Fruit fly (Drosophila melanogaster): ENCODE measurements around the gene GCC88.
A peak's percentile ranks its signal among the peaks of the same experiment; 100 is the strongest.

Gene GCC88

DNA sequence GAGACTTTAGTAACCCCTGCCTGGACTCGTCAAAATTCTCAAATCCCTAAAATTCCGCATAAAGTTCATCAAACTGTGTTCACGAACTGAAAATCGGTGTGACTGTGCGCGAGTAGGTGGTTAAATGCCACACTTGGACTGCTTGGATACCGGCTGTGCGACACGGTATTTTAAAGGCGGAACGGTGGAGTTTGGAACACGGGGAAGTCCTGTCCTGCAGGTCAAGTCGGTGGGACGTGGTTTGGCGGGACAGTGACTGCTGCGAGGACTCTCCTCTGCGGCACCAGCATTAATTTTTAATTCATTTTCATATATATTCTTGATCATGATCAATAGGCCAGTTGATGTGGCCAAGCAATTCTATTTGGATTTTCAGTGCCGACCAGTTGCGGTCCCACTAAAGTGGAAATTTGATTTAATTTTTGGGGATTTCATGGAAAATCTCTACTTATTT, 4.5 kb upstream of the GCC88 start, which contains the start of the genes Arfip and CG17721:
Gene Arfip (minus strand): TSS at position 96 of the 454 bp plus-strand sequence.
Gene CG17721 (plus strand): TSS at position 223 of the 454 bp plus-strand sequence.
- no peak for TF ChIP-seq noc (tag; optimal IDR thresholded peaks at IDR 0.05)

DNA sequence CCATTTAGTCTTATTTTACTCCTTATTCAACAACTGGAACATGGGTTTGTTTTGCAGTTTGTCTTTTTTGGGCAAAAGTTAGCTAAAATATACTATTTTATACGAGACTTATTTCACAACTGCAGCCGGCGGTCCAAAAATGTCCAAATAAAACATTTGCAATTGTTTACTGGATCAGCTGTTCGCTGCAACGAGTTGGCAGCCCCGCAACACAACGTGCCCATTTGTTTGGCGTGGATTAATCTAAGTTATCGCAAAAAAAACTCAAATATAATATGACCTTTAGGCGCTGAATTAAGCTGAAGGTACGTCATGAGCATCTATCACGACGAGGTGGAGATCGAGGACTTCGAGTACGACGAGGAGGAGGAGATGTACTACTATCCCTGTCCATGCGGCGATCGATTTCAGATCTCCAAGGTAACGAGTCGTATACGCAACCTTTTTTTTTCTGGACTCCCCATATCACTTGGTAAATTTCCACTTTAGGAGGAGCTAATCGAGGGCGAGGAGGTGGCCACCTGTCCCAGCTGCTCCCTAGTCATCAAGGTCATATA, 1.4 kb upstream of the GCC88 start, which contains the start of the genes CG17187 and Dph3:
Gene CG17187 (minus strand): TSS at position 175 of the 557 bp plus-strand sequence.
Gene Dph3 (plus strand): TSS at position 208 of the 557 bp plus-strand sequence.
- TF ChIP-seq noc (tag; optimal IDR thresholded peaks at IDR 0.05) = no peak

DNA sequence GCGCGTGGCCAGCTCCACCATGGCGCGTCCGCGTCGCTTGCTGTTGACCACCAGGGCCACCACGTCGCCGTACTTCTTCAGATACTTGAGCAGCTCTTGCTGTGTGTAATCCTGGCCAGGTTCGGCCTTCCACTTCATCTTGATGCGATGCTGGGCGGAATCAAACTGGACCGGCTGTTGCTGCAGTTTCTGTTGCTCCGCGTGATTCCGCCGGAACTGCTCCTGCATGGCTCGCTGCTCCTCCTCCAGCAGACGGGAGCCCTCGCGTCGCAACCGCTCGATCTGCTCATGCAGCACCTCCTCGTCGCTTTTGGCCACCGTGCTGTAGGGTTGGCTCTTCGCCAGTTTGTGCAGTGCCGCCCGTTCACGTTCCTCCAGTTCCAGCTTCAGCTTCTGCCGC, 637 bp upstream of the GCC88 start:
- TF ChIP-seq noc (tag; optimal IDR thresholded peaks at IDR 0.05) = no peak

DNA sequence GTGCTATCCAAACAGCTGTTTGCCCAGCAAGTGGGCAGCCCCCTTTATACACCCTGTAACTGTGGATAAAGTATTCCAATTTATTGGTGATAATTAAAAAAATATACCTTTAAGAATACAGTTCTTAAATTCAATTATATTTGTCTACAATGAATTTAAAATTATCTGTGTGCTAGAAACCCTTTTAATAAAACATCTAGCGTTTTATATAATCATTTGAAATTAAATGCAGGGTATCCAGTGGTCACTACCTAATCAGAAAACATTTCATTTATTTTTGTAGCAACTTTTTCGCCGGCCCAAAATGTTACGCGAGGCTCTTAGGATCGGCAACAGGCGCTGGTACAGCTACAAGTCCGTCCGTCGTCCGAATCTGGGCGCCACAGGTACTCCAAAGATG, 3.9 kb downstream of the GCC88 start, which contains the start of gene CG17726:
Gene CG17726 (plus strand): TSS at position 267 of the 400 bp plus-strand sequence.
- TF ChIP-seq noc (tag; optimal IDR thresholded peaks at IDR 0.05) = peak; percentile 95

DNA sequence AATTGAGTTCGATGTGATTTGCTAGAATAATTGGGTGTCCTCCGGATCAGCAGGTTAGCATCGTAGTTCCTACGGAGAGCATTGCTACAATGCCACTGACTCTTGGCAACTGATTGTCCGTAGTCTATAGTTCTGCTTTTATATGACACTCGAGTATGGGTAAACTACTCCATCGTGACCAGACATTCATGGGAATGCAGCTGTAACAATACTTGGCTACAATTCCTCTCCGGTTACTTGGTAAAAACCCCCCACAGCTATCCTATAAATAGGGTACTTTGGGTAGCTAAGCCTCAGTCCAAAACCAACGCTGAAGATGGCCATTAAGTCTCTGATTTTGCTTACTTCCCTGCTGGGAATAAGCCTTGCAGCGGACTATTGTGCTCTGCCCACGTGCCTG, 5.2 kb downstream of the GCC88 start, which contains the start of gene scpr-C:
Gene scpr-C (plus strand): TSS at position 301 of the 400 bp plus-strand sequence.
- TF ChIP-seq noc (tag; optimal IDR thresholded peaks at IDR 0.05) = no peak

DNA sequence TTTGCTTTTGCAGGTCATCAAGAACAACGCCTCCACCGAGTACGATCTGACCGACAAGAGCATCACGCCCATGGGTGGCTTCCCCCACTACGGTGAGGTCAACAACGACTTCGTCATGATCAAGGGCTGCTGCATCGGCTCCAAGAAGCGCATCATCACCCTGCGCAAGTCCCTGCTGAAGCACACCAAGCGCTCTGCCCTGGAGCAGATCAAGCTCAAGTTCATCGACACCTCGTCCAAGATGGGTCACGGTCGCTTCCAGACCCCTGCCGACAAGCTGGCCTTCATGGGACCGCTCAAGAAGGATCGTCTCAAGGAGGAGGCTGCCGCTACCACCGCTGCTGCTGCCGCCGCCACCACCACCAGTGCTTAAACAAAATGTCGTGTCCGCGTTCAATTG, 5.9 kb downstream of the GCC88 start:
- TF ChIP-seq noc (tag; optimal IDR thresholded peaks at IDR 0.05) = no peak

DNA sequence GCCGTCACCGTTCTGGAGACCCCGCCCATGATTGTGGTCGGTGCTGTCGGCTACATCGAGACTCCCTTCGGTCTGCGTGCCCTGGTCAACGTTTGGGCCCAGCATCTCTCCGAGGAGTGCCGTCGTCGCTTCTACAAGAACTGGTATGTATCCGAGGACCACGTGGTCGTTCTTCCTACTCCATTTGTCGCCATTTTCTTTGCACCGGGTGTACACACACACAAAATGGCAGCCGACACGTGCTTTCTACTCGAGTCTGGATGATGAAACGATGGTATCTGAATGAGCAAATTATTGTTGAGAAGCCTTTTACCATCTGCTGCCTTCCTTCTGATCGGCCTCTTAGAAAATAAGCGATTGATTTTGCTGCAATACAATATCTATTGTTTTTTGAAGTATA, 7.8 kb downstream of the GCC88 start:
- TF ChIP-seq noc (tag; optimal IDR thresholded peaks at IDR 0.05) = no peak

DNA sequence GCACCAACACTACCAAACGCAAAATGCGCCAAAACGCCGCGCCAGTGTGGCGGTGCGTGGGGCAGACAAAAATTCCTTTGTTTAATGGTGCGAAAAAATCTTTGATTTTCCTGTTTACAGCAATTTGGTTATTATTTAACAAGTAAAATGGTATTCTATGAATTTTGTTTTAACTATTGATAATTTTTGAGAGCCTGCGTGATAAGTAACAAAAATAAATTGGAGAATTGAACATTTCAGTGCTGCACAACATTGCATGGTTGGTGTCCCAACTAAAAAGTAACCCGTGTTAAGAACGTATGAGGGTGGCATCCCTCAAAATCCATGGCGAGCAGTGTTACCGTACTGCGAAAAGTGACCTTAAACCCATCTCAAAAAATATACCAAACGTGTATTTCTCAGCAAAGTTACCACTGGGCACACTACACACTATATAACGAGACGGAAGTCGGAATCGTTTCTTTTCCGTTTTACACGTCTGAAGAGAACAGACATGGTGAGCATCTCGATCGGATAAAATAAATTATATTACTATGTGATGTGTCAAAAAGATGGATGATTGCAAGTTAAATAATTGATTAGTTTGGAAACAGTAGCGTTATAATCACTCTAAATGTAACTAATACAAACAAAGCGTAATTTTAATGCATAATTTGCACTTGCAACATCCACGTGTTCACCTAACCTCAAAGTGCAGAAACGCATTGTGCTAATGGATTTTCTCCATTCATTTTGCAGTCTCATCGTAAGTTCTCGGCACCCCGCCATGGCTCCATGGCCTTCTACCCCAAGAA, 8.8 kb downstream of the GCC88 start, which contains the start of the genes CG6693 and RpL3:
Gene CG6693 (minus strand): TSS at position 203 of the 794 bp plus-strand sequence.
Gene RpL3 (plus strand): TSS at position 458 of the 794 bp plus-strand sequence.
- TF ChIP-seq noc (tag; optimal IDR thresholded peaks at IDR 0.05) = peak; percentile 55

DNA sequence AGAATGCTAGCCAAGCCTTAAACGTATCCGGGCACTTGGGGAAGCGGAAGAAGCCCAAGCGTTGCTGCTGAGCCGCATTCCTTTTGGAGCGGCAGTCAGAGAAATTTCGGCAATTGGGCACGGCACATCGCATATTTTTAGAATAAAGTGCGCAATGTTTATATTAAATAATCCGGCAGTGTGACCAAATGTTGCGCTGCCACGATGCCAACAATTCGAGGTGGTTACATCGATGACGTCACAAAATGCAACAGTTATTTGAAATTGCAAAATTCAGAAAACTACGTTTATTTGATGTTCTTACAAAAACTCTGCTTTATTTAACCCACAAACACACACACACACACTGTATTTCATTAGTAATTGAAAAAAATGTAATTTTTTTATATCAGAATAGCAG, 10.5 kb downstream of the GCC88 start, which contains the start of gene CG6689:
Gene CG6689 (minus strand): TSS at position 182 of the 400 bp plus-strand sequence.
- no peak for TF ChIP-seq noc (tag; optimal IDR thresholded peaks at IDR 0.05)

DNA sequence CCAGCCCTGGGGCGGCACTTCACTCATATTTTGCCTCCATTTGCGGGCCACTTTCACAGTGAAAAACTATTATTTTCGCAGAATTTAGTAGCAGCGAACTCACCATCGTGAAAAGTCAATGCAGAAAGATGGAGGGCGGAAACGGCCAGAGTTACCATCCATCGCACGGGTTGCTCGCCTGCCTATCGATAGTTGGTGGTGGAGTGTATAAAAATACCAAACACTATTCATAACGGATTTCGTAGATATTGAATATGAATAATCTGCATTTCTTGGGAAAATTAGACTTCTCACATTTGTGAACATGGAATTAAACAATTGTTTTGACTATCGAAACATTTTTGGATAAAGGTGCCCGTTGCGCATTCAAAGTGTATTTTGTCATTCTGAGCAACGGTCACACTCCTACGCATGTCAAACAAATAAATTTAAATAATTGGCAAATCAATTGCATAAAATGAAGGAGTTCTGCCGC, 14.2 kb downstream of the GCC88 start, which contains the start of the genes RpS25 and CG4820:
Gene RpS25 (minus strand): TSS at position 132 of the 475 bp plus-strand sequence.
Gene CG4820 (plus strand): TSS at position 380 of the 475 bp plus-strand sequence.
- peak; percentile 69 for TF ChIP-seq noc (tag; optimal IDR thresholded peaks at IDR 0.05)

DNA sequence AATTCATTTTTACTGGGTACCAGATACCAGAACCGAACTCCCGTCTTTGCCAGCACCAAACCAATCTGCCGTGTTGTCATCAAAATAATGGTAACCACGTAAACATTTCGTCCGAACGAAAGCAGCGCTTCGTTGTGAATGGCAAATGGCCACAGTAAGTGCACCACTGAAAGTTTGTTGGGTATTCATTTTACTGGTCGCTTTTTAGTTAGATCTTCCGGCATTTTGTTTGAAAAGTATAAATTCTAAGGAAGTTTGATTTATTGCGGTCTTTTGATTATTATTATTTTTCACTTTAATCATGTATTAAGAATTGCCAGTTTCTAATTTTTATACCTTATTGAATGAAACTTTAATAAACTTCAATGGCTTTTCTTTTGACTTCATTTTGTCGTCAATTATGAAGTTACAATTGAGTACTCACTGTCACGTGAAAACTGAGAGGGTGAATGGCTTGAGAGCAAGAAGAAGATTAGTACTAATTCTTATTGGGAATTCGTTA, 15.9 kb downstream of the GCC88 start, which contains the start of gene ZnT86D:
Gene ZnT86D (minus strand): TSS at position 91 of the 502 bp plus-strand sequence.
- TF ChIP-seq noc (tag; optimal IDR thresholded peaks at IDR 0.05) = peak; percentile 85

DNA sequence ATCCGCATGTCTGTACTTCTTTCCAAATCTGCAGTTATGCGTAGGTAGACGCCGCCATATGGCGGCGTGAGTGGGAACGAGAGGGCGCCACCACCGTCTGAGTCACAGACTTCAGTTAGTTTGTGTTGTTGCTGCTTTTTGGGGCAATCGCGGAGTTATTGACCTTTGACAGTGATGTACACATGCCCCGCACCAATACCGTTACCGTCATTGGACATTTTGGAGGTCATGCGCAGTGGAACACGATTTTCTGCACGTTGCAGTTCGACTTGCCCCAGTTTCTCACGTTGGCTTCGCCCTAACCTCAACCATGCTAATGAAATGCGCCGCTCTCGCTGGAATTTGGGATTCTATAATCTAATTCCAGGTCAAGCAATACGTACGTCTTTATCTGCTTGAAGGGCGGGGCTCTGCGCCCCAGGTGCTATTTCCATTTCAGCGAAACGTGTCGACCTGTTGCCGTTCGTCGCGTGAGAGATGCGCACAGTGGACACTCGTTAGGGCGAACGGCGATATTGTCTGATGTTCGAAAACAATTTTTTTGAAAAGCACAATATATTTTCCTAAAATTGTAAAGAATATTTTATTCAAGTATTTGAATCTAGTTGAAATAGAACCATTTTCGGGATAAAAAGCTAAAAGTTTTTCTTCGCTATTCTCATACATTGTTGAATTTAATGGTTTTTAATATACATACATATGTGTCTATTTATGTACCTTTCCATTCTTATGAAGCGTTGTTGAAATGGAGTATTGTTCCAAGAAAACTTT, 18.9 kb downstream of the GCC88 start:
- peak; percentile 68 for TF ChIP-seq noc (tag; optimal IDR thresholded peaks at IDR 0.05)

DNA sequence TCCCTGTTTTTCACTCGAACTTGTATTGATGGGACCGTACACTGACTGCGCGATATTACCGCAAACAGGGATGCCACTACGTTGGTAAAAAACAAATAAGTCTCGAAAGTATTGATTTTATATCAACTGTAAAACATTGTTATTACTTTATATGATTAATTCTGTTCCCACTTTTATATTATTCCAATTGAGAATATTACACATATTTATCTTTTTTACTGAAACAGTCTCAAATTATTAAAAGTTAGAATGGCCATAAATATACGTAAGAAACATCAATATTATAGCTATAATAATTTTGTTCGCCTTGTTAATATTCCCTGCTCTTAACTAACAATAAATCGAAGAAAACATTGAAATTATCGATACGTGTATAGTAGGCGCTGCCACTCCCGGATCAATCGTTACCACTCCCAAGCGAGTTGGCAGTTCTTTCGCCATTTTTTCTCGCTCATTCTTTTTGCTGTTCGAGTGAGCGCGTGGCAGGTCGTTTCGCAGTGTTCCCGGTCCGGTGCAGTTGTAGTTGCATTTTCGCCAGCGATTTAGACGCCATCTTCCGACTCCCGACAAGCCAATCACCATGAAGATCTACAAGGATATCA, 20.5 kb downstream of the GCC88 start, which contains the start of the genes SdhC and Tctp:
Gene SdhC (minus strand): TSS at position 49 of the 602 bp plus-strand sequence.
Gene Tctp (plus strand): TSS at position 447 of the 602 bp plus-strand sequence.
- TF ChIP-seq noc (tag; optimal IDR thresholded peaks at IDR 0.05) = peak; percentile 63

DNA sequence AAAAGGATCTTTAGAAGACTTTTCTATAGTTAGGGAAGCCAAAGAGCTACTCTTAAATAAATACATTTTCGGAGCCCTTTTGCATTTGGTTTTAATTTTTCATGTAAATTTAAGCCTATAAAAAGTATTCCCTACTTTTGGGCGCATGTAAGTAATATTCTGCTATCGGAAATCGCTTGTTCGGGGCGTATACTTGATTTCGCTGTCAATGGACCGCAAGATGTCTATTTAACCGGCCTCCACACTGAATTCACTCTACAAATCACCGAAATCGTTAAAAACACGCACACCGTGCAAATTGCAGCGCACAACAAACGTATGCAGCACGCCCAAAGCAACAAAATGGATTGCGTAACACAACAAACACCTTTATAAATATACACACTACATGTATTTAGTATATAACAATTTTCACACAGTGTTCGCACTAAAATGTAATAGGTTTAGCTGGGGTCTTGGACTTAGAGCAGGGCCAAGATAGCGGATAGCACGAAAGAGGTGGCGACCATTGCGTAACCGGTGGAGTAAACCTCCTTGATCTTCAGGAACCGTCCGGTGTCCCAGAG, 21.6 kb downstream of the GCC88 start:
- TF ChIP-seq noc (tag; optimal IDR thresholded peaks at IDR 0.05) = no peak

Measured in whole organism, larva.